Fruit fly (Drosophila melanogaster) whole organism, embryonic: Measurements from ENCODE around the gene Slimp.

ENCODE experiments used
- Adf1 ChIP-seq: fragments of 200-800 bp; sonication (Bioruptor generic); IDR thresholded peaks from 2 replicates; pipeline ENCODE4 v1.3.6; 2022; ENCODE audit warnings: missing biosample characterization, missing genetic modification characterization
- CG10321 ChIP-seq: fragments of 200-800 bp; sonication (Bioruptor generic); IDR thresholded peaks from 2 replicates; pipeline ENCODE4 v1.3.6; 2022; ENCODE audit warnings: missing biosample characterization, missing genetic modification characterization
- CG10959 ChIP-seq: fragments of 200-800 bp; sonication (Bioruptor generic); IDR thresholded peaks from 2 replicates; pipeline ENCODE4 v1.3.6; 2022; ENCODE audit warnings: missing biosample characterization, missing genetic modification characterization
- CG10979 ChIP-seq: fragments of 200-800 bp; sonication (Bioruptor generic); optimal IDR thresholded peaks from 2 replicates; lab custom pipeline; 2018; ENCODE audit warnings: missing biosample characterization, mild to moderate bottlenecking, missing genetic modification characterization, moderate library complexity
- CG12769 ChIP-seq: fragments of 200-800 bp; sonication (Bioruptor generic); optimal IDR thresholded peaks from 2 replicates; lab custom pipeline; 2019; ENCODE audit warnings: missing biosample characterization, mild to moderate bottlenecking, missing genetic modification characterization, moderate library complexity
- CG13123 ChIP-seq: fragments of 200-800 bp; sonication (Bioruptor generic); optimal IDR thresholded peaks from 2 replicates; lab custom pipeline; 2016; ENCODE audit warnings: missing biosample characterization, missing genetic modification characterization
- CG13287 ChIP-seq: fragments of 200-800 bp; sonication (Bioruptor generic); IDR thresholded peaks from 2 replicates; pipeline ENCODE4 v1.3.6; 2022; ENCODE audit warnings: missing biosample characterization, missing genetic modification characterization; ENCODE audit not compliant: partially characterized antibody
- CG18619 ChIP-seq: fragments of 200-800 bp; sonication (Bioruptor generic); optimal IDR thresholded peaks from 3 replicates; lab custom pipeline; 2017; ENCODE audit warnings: missing biosample characterization, mild to moderate bottlenecking, missing genetic modification characterization
- CG3847 ChIP-seq: fragments of 200-800 bp; sonication (Bioruptor generic); IDR thresholded peaks from 2 replicates; pipeline ENCODE4 v1.3.6; 2022; ENCODE audit warnings: missing biosample characterization, missing genetic modification characterization
- CG3995 ChIP-seq: fragments of 200-800 bp; sonication (Bioruptor generic); optimal IDR thresholded peaks from 3 replicates; lab custom pipeline; 2016; ENCODE audit warnings: missing biosample characterization, missing genetic modification characterization
- CG4404 ChIP-seq: fragments of 200-800 bp; sonication (Bioruptor generic); IDR thresholded peaks from 2 replicates; pipeline ENCODE4 v1.3.6; 2022; ENCODE audit warnings: missing biosample characterization, missing genetic modification characterization
- CG6654 ChIP-seq: fragments of 200-800 bp; sonication (Bioruptor generic); optimal IDR thresholded peaks from 2 replicates; lab custom pipeline; 2017; ENCODE audit warnings: missing biosample characterization, mild to moderate bottlenecking, missing genetic modification characterization
- CG8765 ChIP-seq: fragments of 200-800 bp; sonication (Bioruptor generic); IDR thresholded peaks from 2 replicates; pipeline ENCODE4 v1.3.6; 2022; ENCODE audit warnings: missing biosample characterization, missing genetic modification characterization
- CTCF ChIP-seq: fragments of 200-800 bp; sonication (Bioruptor generic); optimal IDR thresholded peaks from 2 replicates; lab custom pipeline; 2017; ENCODE audit warnings: missing biosample characterization, mild to moderate bottlenecking, missing genetic modification characterization, moderate library complexity
- Chrac-16 ChIP-seq: fragments of 200-800 bp; sonication (Bioruptor generic); optimal IDR thresholded peaks from 3 replicates; lab custom pipeline; 2016; ENCODE audit warnings: missing biosample characterization, missing genetic modification characterization
- CrebB ChIP-seq: fragments of 200-800 bp; sonication (Bioruptor generic); optimal IDR thresholded peaks from 3 replicates; lab custom pipeline; 2018; ENCODE audit warnings: missing biosample characterization, mild to moderate bottlenecking, missing genetic modification characterization
- Dp ChIP-seq: fragments of 200-800 bp; sonication (Bioruptor generic); optimal IDR thresholded peaks from 2 replicates; lab custom pipeline; 2018; ENCODE audit warnings: missing biosample characterization, mild to moderate bottlenecking, missing genetic modification characterization, moderate library complexity
- ERR ChIP-seq: fragments of 200-800 bp; sonication (Bioruptor generic); optimal IDR thresholded peaks from 2 replicates; lab custom pipeline; 2016; ENCODE audit warnings: missing biosample characterization, missing genetic modification characterization
- Fer1 ChIP-seq: fragments of 200-800 bp; sonication (Bioruptor generic); optimal IDR thresholded peaks from 2 replicates; lab custom pipeline; 2017; ENCODE audit warnings: missing biosample characterization, mild to moderate bottlenecking, missing genetic modification characterization
- Gsc ChIP-seq: fragments of 200-800 bp; sonication (Bioruptor generic); IDR thresholded peaks from 2 replicates; pipeline ENCODE4 v1.3.6; 2022; ENCODE audit warnings: missing biosample characterization, missing genetic modification characterization
- H15 ChIP-seq: fragments of 200-800 bp; sonication (Bioruptor generic); IDR thresholded peaks from 3 replicates; pipeline ENCODE4 v1.3.6; 2022; ENCODE audit warnings: missing biosample characterization, missing genetic modification characterization
- HLH54F ChIP-seq: fragments of 200-800 bp; sonication (Bioruptor generic); optimal IDR thresholded peaks from 3 replicates; lab custom pipeline; 2016; ENCODE audit warnings: missing biosample characterization, missing genetic modification characterization
- HmgZ ChIP-seq: fragments of 200-800 bp; sonication (Bioruptor generic); optimal IDR thresholded peaks from 2 replicates; lab custom pipeline; 2018; ENCODE audit warnings: missing biosample characterization, mild to moderate bottlenecking, missing genetic modification characterization
- Hmx ChIP-seq: fragments of 200-800 bp; sonication (Bioruptor generic); optimal IDR thresholded peaks from 2 replicates; lab custom pipeline; 2016; ENCODE audit warnings: missing biosample characterization, missing genetic modification characterization
- Hr3 ChIP-seq: fragments of 200-800 bp; sonication (Bioruptor generic); optimal IDR thresholded peaks from 3 replicates; lab custom pipeline; 2016; ENCODE audit warnings: missing biosample characterization, missing genetic modification characterization
- MESR4 ChIP-seq: fragments of 200-800 bp; sonication (Bioruptor generic); optimal IDR thresholded peaks from 2 replicates; lab custom pipeline; 2018; ENCODE audit warnings: missing biosample characterization, mild to moderate bottlenecking, missing genetic modification characterization, moderate library complexity
- Nf-YC ChIP-seq: fragments of 200-800 bp; optimal IDR thresholded peaks from 3 replicates; lab custom pipeline; 2019; ENCODE audit warnings: missing biosample characterization, mild to moderate bottlenecking, missing genetic modification characterization, moderate library complexity
- Sox102F ChIP-seq: fragments of 200-800 bp; sonication (Bioruptor generic); optimal IDR thresholded peaks from 2 replicates; lab custom pipeline; 2018; ENCODE audit warnings: missing biosample characterization, mild to moderate bottlenecking, missing genetic modification characterization, moderate library complexity
- Vsx1 ChIP-seq: fragments of 200-800 bp; sonication (Bioruptor generic); optimal IDR thresholded peaks from 2 replicates; lab custom pipeline; 2017; ENCODE audit warnings: missing biosample characterization, mild to moderate bottlenecking, missing genetic modification characterization, missing genetic modification reagents
- bsh ChIP-seq, 2 experiments: fragments of 200-800 bp; sonication (Bioruptor generic); optimal IDR thresholded peaks; 2 replicates each; lab custom pipeline; 2017 to 2018; ENCODE audit warnings: mild to moderate bottlenecking in 2 of 2, missing biosample characterization in 2 of 2, missing genetic modification characterization in 2 of 2, moderate library complexity in 1 of 2
- btn ChIP-seq: fragments of 200-800 bp; sonication (Bioruptor generic); optimal IDR thresholded peaks from 2 replicates; lab custom pipeline; 2016; ENCODE audit warnings: missing biosample characterization, missing genetic modification characterization
- chinmo ChIP-seq: fragments of 200-800 bp; sonication (Bioruptor generic); IDR thresholded peaks from 4 replicates; pipeline ENCODE4 v1.3.6; 2022; ENCODE audit warnings: missing biosample characterization, missing genetic modification characterization; ENCODE audit not compliant: partially characterized antibody
- dysf ChIP-seq: fragments of 200-800 bp; sonication (Bioruptor generic); IDR thresholded peaks from 3 replicates; pipeline ENCODE4 v1.3.6; 2022; ENCODE audit warnings: missing biosample characterization, missing genetic modification characterization
- gce ChIP-seq: fragments of 200-800 bp; sonication (Bioruptor generic); IDR thresholded peaks from 3 replicates; pipeline ENCODE4 v1.3.6; 2022; ENCODE audit warnings: missing biosample characterization, missing genetic modification characterization
- jing ChIP-seq: fragments of 200-800 bp; sonication (Bioruptor generic); optimal IDR thresholded peaks from 2 replicates; lab custom pipeline; 2018; ENCODE audit warnings: missing biosample characterization, mild to moderate bottlenecking, missing genetic modification characterization
- lola ChIP-seq, 3 experiments: fragments of >200 bp in 2 of 3; fragments of 200-800 bp in 1 of 3; sonication (Bioruptor generic) in 1 of 3; optimal IDR thresholded peaks; 2 replicates each; lab custom pipeline; 2017 to 2019; ENCODE audit warnings: missing biosample characterization in 3 of 3, missing genetic modification characterization in 3 of 3, mild to moderate bottlenecking in 1 of 3, moderate library complexity in 1 of 3
- mirr ChIP-seq: fragments of 200-800 bp; sonication (Bioruptor generic); optimal IDR thresholded peaks from 3 replicates; lab custom pipeline; 2018; ENCODE audit warnings: missing biosample characterization, mild to moderate bottlenecking, missing genetic modification characterization
- pan ChIP-seq, 4 experiments: fragments of >200 bp in 3 of 4; fragments of 200-800 bp in 1 of 4; sonication (Bioruptor generic) in 1 of 4; optimal IDR thresholded peaks in 3 of 4; IDR thresholded peaks in 1 of 4; 2 replicates each; pipeline versions ENCODE4 v1.3.6 to Lab custom; 2017 to 2022; ENCODE audit warnings: missing biosample characterization in 2 of 4, missing genetic modification characterization in 2 of 4, mixed read lengths in 1 of 4
- sd ChIP-seq: fragments of 200-800 bp; sonication (Bioruptor generic); optimal IDR thresholded peaks from 3 replicates; lab custom pipeline; 2018; ENCODE audit warnings: missing biosample characterization, mild to moderate bottlenecking, missing genetic modification characterization, moderate library complexity
- sna ChIP-seq: fragments of 200-800 bp; sonication (Bioruptor generic); IDR thresholded peaks from 2 replicates; pipeline ENCODE4 v1.3.6; 2022; ENCODE audit warnings: missing biosample characterization, missing genetic modification characterization; ENCODE audit not compliant: partially characterized antibody
- sqz ChIP-seq: fragments of 200-800 bp; sonication (Bioruptor generic); optimal IDR thresholded peaks from 3 replicates; lab custom pipeline; 2018; ENCODE audit warnings: missing biosample characterization, mild to moderate bottlenecking, missing genetic modification characterization
- sug ChIP-seq: fragments of 200-800 bp; optimal IDR thresholded peaks from 2 replicates; lab custom pipeline; 2019; ENCODE audit warnings: missing biosample characterization, mild to moderate bottlenecking, missing genetic modification characterization, moderate library complexity
- tin ChIP-seq: fragments of 200-800 bp; sonication (Bioruptor generic); optimal IDR thresholded peaks from 3 replicates; lab custom pipeline; 2016; ENCODE audit warnings: missing biosample characterization, missing genetic modification characterization
- toy ChIP-seq: fragments of 200-800 bp; sonication (Bioruptor generic); IDR thresholded peaks from 2 replicates; pipeline ENCODE4 v1.3.6; 2022; ENCODE audit warnings: missing biosample characterization, missing genetic modification characterization
- unc-4 ChIP-seq: fragments of 200-800 bp; sonication (Bioruptor generic); IDR thresholded peaks from 2 replicates; pipeline ENCODE4 v1.3.6; 2022; ENCODE audit warnings: missing biosample characterization, missing genetic modification characterization; ENCODE audit not compliant: partially characterized antibody
- vvl ChIP-seq: fragments of 200-800 bp; sonication (Bioruptor generic); IDR thresholded peaks from 2 replicates; pipeline ENCODE4 v1.3.6; 2022; ENCODE audit warnings: missing biosample characterization, missing genetic modification characterization
- z ChIP-seq: fragments of 200-800 bp; sonication (Bioruptor generic); IDR thresholded peaks from 3 replicates; pipeline ENCODE4 v1.3.6; 2022; ENCODE audit warnings: missing biosample characterization, missing genetic modification characterization
- zen2 ChIP-seq: fragments of 200-800 bp; sonication (Bioruptor generic); IDR thresholded peaks from 3 replicates; pipeline ENCODE4 v1.3.6; 2022; ENCODE audit warnings: missing biosample characterization, missing genetic modification characterization; ENCODE audit not compliant: partially characterized antibody

Gene Slimp

dm6 chr3R:24186188-24186587 lies 37.4 kb upstream of the Slimp start, which contains the start of gene mora (continued):
- TF ChIP-seq CG3995 (GFP tag; lab: Kevin White, UChicago) (peak; percentile 38), CG18619 (GFP tag; lab: Kevin White, UChicago) (no peak), CG13287 (GFP tag; lab: Robert Waterston, UW) (peak; percentile 49), Vsx1 (GFP tag; lab: Kevin White, UChicago) (no peak), Fer1 (GFP tag; lab: Kevin White, UChicago) (no peak), sug (tag; lab: Kevin White, UChicago) (no peak), pan (optimal IDR thresholded peaks at IDR 0.05; lab: Kevin White, UChicago) (no peak), pan (GFP tag; optimal IDR thresholded peaks at IDR 0.05 in 1 of 2, IDR thresholded peaks at IDR 0.05 in 1 of 2) (no peak), Chrac-16 (GFP tag; lab: Kevin White, UChicago) (no peak), CG10321 (GFP tag; lab: Robert Waterston, UW) (no peak), MESR4 (GFP tag; lab: Kevin White, UChicago) (peak; percentile 78), CG10979 (tag; lab: Kevin White, UChicago) (no peak), CG13123 (GFP tag; lab: Kevin White, UChicago) (no peak), Hr3 (no peak), Gsc (no peak), unc-4 (GFP tag; lab: Robert Waterston, UW) (peak; percentile 16; the same call in 1 of the 2 replicates), dysf (no peak)

- TF ChIP-seq z (GFP tag; lab: Robert Waterston, UW), result peak; percentile 94
- TF ChIP-seq dysf, result no peak
- TF ChIP-seq sd (tag; lab: Kevin White, UChicago), result peak; percentile 52
- 0 out of 2 replicates have a peak, but pooled peaks have one; percentile 22 for TF ChIP-seq sna
- peak; percentile 75 for TF ChIP-seq sqz (GFP tag; lab: Kevin White, UChicago)
- TF ChIP-seq zen2 (GFP tag; lab: Robert Waterston, UW), result 0 out of 3 replicates have a peak, but pooled peaks have one; percentile 43
- 0 out of 2 replicates have a peak, but pooled peaks have one; percentile 15 for TF ChIP-seq vvl (GFP tag; lab: Robert Waterston, UW)
- TF ChIP-seq bsh (GFP tag; optimal IDR thresholded peaks at IDR 0.05; lab: Kevin White, UChicago), result no peak
- no peak for TF ChIP-seq CG3847 (GFP tag; lab: Robert Waterston, UW)
- TF ChIP-seq pan (optimal IDR thresholded peaks at IDR 0.05; lab: Kevin White, UChicago), result no peak
- no peak for TF ChIP-seq pan (GFP tag; optimal IDR thresholded peaks at IDR 0.05 in 1 of 2, IDR thresholded peaks at IDR 0.05 in 1 of 2)
- peak; percentile 72 for TF ChIP-seq Adf1 (GFP tag; lab: Robert Waterston, UW)
- peak; percentile 19; the same call in 1 of the 4 replicates for TF ChIP-seq chinmo
Observed at dm6 chr3R:24172379-24172778, 23.6 kb upstream of the Slimp start, which contains the start of gene CG13606. Gene CG13606, plus strand, starts transcription at chr3R:24172628.

- TF ChIP-seq mirr (GFP tag; lab: Kevin White, UChicago) (peak; percentile 30), lola (GFP tag; optimal IDR thresholded peaks at IDR 0.05; lab: Kevin White, UChicago) (peak in 1 of 3 experiments; percentile 8), CG4404 (GFP tag; lab: Robert Waterston, UW) (no peak; the same call in 1 of the 2 replicates), tin (GFP tag; lab: Kevin White, UChicago) (peak; percentile 66), HLH54F (GFP tag; lab: Kevin White, UChicago) (peak; percentile 58), btn (no peak), gce (GFP tag; lab: Robert Waterston, UW) (no peak), CrebB (tag; lab: Kevin White, UChicago) (peak; percentile 55), CG10959 (GFP tag; lab: Robert Waterston, UW) (no peak), H15 (GFP tag; lab: Robert Waterston, UW) (no peak), CG8765 (GFP tag; lab: Robert Waterston, UW) (peak; percentile 7; the same call in 1 of the 2 replicates), Nf-YC (tag; lab: Kevin White, UChicago) (peak; percentile 61), toy (GFP tag; lab: Robert Waterston, UW) (no peak), Dp (peak; percentile 96), jing (no peak), ERR (peak; percentile 4), CTCF (no peak), CG6654 (no peak), HmgZ (tag; lab: Kevin White, UChicago) (peak; percentile 86), Hmx (GFP tag; lab: Kevin White, UChicago) (no peak), CG12769 (peak; percentile 56), Sox102F (GFP tag; lab: Kevin White, UChicago) (no peak)
Observed at dm6 chr3R:24169362-24169761, 20.6 kb upstream of the Slimp start, which contains the start of gene CG5510. Gene CG5510, minus strand, starts transcription at chr3R:24169562.
